Worm (Caenorhabditis elegans): ENCODE results near the gene rnst-2.

The rnst-2 gene

DNA sequence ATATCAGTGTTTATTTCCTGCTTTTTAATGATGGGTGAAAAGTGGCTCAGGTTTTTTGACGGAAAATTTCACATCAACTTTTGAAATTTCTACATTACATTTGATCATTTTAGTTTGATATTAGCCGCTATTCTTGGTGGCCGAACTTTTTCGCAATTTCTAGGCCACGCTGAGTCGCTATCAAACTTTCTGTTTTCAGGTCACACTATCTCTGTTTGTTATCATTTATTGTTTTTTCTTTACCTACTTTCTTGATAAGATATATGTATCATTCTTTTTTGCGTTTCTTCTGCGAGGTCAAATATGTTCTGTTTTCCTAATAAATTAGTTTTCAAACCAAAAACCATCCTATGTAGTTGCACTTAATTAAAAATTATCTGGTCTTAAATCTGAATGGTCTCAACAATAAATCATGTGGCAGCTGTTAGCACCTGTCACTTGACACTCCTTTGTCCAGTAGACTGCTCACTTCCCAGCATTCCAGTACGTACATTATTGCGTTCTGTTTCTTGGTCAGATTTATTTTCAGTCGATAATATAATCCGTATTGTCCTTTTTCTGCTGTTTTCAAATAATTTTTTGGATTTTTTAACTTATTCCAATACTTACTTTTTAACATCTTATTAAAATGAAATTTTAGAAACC lies 1.1 kb upstream of the rnst-2 start:
- peak; percentile 96 for TF ChIP-seq unc-55 (GFP tag; optimal IDR thresholded peaks at IDR 0.05)
- no peak for TF ChIP-seq che-1 (tag; optimal IDR thresholded peaks at IDR 0.05)
- peak; percentile 4 for TF ChIP-seq hlh-30 (tag; optimal IDR thresholded peaks at IDR 0.05; ENCODE audit: insufficient read depth)
- peak; percentile 91 for TF ChIP-seq elt-2 (tag; optimal IDR thresholded peaks at IDR 0.05)

DNA sequence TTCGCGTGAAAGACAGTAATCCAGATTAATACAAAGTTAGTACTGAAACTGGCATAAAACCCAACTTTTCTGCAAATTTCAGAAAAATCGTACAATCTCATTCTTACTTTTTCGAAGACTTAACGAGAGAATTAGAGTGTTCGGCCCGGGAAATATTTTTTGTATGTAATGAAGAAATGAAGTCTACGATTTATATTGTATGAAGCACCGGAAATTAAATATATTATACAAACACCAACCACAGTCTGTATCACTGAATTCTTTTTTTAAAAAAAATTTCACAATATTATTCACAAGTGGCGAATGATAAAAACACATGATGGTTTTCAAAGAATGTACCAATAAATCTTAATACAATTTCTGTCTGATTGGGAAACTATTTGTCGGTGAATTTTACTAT lies 3.1 kb downstream of the rnst-2 start, which contains the start of gene str-67:
Gene str-67, minus strand, starts transcription at position 101 of the 400 bp plus-strand sequence.
- TF ChIP-seq ceh-14 (tag; optimal IDR thresholded peaks at IDR 0.05) = no peak
- no peak for TF ChIP-seq dve-1 (tag; optimal IDR thresholded peaks at IDR 0.05)
- no peak for TF ChIP-seq ref-2 (tag; optimal IDR thresholded peaks at IDR 0.05)

DNA sequence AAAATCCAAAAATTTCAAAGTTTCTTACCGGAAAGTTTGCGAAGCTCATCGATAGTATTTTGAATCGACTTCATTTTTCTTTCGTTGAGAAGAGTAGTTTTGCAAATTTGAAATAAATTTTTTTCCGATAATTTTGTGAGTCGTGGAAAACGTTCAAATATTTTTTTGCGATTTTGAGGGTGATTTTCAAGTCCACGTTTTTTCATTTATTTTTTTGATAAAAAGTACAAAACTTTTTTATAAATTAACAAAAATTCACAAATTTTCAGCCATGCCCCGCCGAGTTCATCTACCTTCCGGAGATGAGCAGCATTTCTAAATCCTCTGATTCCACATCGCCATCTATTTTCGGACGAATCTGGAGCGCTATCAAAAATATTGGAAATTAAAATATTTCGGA lies 6.1 kb downstream of the rnst-2 start, which contains the start of gene K10C9.7:
Gene K10C9.7, minus strand, starts transcription at position 101 of the 400 bp plus-strand sequence.
- TF ChIP-seq ceh-14 (tag; optimal IDR thresholded peaks at IDR 0.05) (no peak), T23F11.4 (GFP tag; optimal IDR thresholded peaks at IDR 0.05) (no peak), ahr-1 (tag; optimal IDR thresholded peaks at IDR 0.05) (no peak), sox-4 (tag; optimal IDR thresholded peaks at IDR 0.05) (no peak), tbx-7 (tag; optimal IDR thresholded peaks at IDR 0.05) (no peak), ceh-2 (tag; optimal IDR thresholded peaks at IDR 0.05) (no peak), ceh-31 (tag; optimal IDR thresholded peaks at IDR 0.05) (no peak), rnt-1 (tag; optimal IDR thresholded peaks at IDR 0.05) (no peak), unc-55 (GFP tag; optimal IDR thresholded peaks at IDR 0.05) (no peak), nfya-1 (tag; optimal IDR thresholded peaks at IDR 0.05) (no peak), madf-2 (tag; optimal IDR thresholded peaks at IDR 0.05) (no peak), ref-2 (tag; optimal IDR thresholded peaks at IDR 0.05) (no peak), sox-2 (GFP tag; IDR thresholded peaks at IDR 0.05) (no peak), pax-1 (tag; optimal IDR thresholded peaks at IDR 0.05) (no peak)

DNA sequence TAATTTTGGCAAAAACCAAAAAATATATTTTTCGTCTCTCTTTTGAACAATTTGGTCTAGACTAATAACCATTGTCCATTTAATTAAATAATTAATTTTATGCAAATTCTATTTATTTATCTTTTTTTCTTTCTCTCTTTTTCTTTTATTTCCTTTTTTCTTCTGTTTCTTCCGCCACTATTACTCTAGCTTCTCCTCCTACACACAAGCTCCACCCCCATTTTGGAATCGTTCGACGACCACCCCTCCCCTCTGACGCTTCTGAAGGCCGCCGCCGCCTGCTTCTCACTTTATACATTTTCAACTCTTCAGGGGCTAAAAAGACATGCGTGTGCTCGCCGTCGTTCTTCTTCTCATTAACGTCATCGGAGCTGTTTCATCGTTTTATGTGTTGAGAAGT lies 13.6 kb downstream of the rnst-2 start, which contains the start of gene K10C9.1:
Gene K10C9.1, plus strand, starts transcription at position 301 of the 400 bp plus-strand sequence.
- TF ChIP-seq sox-4 (tag; optimal IDR thresholded peaks at IDR 0.05) = no peak
- no peak for TF ChIP-seq pqm-1 (tag; optimal IDR thresholded peaks at IDR 0.05)
- no peak for TF ChIP-seq fkh-6 (tag; optimal IDR thresholded peaks at IDR 0.05)
- TF ChIP-seq ceh-45 (GFP tag; IDR thresholded peaks at IDR 0.05) = no peak

DNA sequence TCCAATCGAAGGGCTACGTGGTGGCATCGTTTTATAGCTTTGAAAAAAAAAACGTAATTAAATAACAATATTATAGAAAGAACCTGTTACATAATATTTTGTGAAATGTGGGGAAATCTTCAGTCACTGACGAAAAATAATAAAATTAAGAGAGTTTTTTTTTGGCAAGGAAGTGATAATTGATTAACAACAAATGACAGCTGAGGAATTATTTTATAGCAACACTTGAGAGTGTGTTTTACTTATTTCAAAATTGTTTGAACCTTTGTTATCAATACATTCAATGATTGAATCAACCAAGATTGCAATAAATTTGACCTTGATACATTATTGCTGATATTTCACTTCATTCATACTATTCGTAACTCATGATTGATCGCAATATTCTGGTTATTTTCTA lies 22.6 kb downstream of the rnst-2 start, which contains the start of gene Y50D4B.6:
Gene Y50D4B.6, plus strand, starts transcription at position 301 of the 400 bp plus-strand sequence.
- TF ChIP-seq npax-4 (tag; optimal IDR thresholded peaks at IDR 0.05) = no peak
- no peak for TF ChIP-seq tbx-7 (tag; optimal IDR thresholded peaks at IDR 0.05)
- no peak for TF ChIP-seq eyg-1 (tag; optimal IDR thresholded peaks at IDR 0.05)
- TF ChIP-seq pax-1 (tag; optimal IDR thresholded peaks at IDR 0.05) = no peak
- no peak for TF ChIP-seq hlh-8 (tag; optimal IDR thresholded peaks at IDR 0.05)
- no peak for TF ChIP-seq ceh-48 (tag; optimal IDR thresholded peaks at IDR 0.05)
- TF ChIP-seq gmeb-2 (tag; optimal IDR thresholded peaks at IDR 0.05) = no peak
- no peak for TF ChIP-seq odd-2 (tag; optimal IDR thresholded peaks at IDR 0.05)
- TF ChIP-seq ceh-2 (tag; optimal IDR thresholded peaks at IDR 0.05) = no peak
- TF ChIP-seq pha-2 (tag; optimal IDR thresholded peaks at IDR 0.05) = no peak
- TF ChIP-seq ceh-9 (tag; optimal IDR thresholded peaks at IDR 0.05) = no peak

DNA sequence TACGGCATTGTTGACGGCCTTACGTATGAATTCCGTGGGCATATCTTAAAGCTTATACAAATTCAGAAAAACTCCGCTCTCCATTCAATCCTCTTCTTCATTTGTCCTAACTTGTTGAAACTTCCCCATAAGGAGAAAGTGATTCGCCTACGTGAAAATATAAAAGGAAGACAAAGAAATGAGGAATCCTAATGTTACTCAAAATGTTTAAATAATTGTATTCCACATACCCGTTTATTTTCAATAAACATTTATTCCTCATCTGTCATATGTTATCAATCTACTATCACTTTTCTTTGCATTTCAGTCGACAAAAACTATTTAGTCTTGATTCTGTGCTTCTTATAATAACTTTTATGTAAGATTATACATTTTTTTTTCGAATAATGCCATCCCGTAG lies 26.6 kb downstream of the rnst-2 start, which contains the start of gene clec-203:
Gene clec-203, plus strand, starts transcription at position 301 of the 400 bp plus-strand sequence.
- TF ChIP-seq hlh-13 (GFP tag; optimal IDR thresholded peaks at IDR 0.05) = no peak
